Worm (Caenorhabditis elegans): ENCODE measurements around the gene F02H6.7.

Gene F02H6.7

ce11 chrIV:14249447-14249846 lies 21.5 kb upstream of the F02H6.7 start:
- TF ChIP-seq ceh-39 (tag; optimal IDR thresholded peaks at IDR 0.05) (no peak), M03D4.4 (tag; optimal IDR thresholded peaks at IDR 0.05) (no peak), nhr-237 (tag; optimal IDR thresholded peaks at IDR 0.05) (no peak), sem-2 (GFP tag; optimal IDR thresholded peaks at IDR 0.05) (no peak), ces-1 (GFP tag; optimal IDR thresholded peaks at IDR 0.05) (no peak), mep-1 (tag; optimal IDR thresholded peaks at IDR 0.05) (no peak), nhr-28 (tag; optimal IDR thresholded peaks at IDR 0.05) (no peak), elt-3 (tag; optimal IDR thresholded peaks at IDR 0.05) (no peak), flh-1 (GFP tag; optimal IDR thresholded peaks at IDR 0.05) (no peak), elt-1 (tag; optimal IDR thresholded peaks at IDR 0.05; ENCODE audit: borderline replicate concordance, insufficient read depth) (no peak), mls-2 (tag; optimal IDR thresholded peaks at IDR 0.05) (no peak), ztf-11 (tag; optimal IDR thresholded peaks at IDR 0.05) (no peak), unc-62 (GFP tag; optimal IDR thresholded peaks at IDR 0.05) (no peak), unc-39 (tag; optimal IDR thresholded peaks at IDR 0.05) (no peak), ceh-83 (GFP tag; optimal IDR thresholded peaks at IDR 0.05) (no peak), blmp-1 (tag; optimal IDR thresholded peaks at IDR 0.05) (no peak), ceh-43 (GFP tag; optimal IDR thresholded peaks at IDR 0.05) (no peak)

- TF ChIP-seq elt-3 (tag; optimal IDR thresholded peaks at IDR 0.05), result no peak
- no peak for TF ChIP-seq nhr-76 (tag; optimal IDR thresholded peaks at IDR 0.05)
- TF ChIP-seq mab-5 (tag; optimal IDR thresholded peaks at IDR 0.05), result no peak
- no peak for TF ChIP-seq zip-8 (tag; optimal IDR thresholded peaks at IDR 0.05)
- TF ChIP-seq sem-2 (GFP tag; optimal IDR thresholded peaks at IDR 0.05), result no peak
Observed at ce11 chrIV:14244357-14244756, 16.4 kb upstream of the F02H6.7 start, which contains the start of gene Y64G10A.2. Gene Y64G10A.2, minus strand, starts transcription at chrIV:14244457.

- TF ChIP-seq ceh-39 (tag; optimal IDR thresholded peaks at IDR 0.05) (no peak), pha-4 (tag; optimal IDR thresholded peaks at IDR 0.05) (no peak)
Observed at ce11 chrIV:14241382-14242122, 13.6 kb upstream of the F02H6.7 start, which contains the start of gene Y64G10A.10. Gene Y64G10A.10, minus strand, starts transcription at chrIV:14241432.

- no peak for TF ChIP-seq nhr-12 (tag; optimal IDR thresholded peaks at IDR 0.05)
- no peak for TF ChIP-seq unc-120 (tag; optimal IDR thresholded peaks at IDR 0.05; ENCODE audit: poor library complexity, severe bottlenecking)
- TF ChIP-seq zip-8 (tag; optimal IDR thresholded peaks at IDR 0.05), result no peak
- no peak for TF ChIP-seq elt-1 (tag; optimal IDR thresholded peaks at IDR 0.05; ENCODE audit: borderline replicate concordance, insufficient read depth)
- no peak for TF ChIP-seq sem-2 (GFP tag; optimal IDR thresholded peaks at IDR 0.05)
- no peak for TF ChIP-seq blmp-1 (tag; optimal IDR thresholded peaks at IDR 0.05)
- TF ChIP-seq flh-1 (GFP tag; optimal IDR thresholded peaks at IDR 0.05), result no peak
- TF ChIP-seq hlh-1 (tag; optimal IDR thresholded peaks at IDR 0.05), result no peak
- no peak for TF ChIP-seq unc-62 (GFP tag; optimal IDR thresholded peaks at IDR 0.05)
- TF ChIP-seq sptf-1 (tag; optimal IDR thresholded peaks at IDR 0.05), result no peak
- TF ChIP-seq ceh-39 (tag; optimal IDR thresholded peaks at IDR 0.05), result no peak
- TF ChIP-seq pha-4 (tag; optimal IDR thresholded peaks at IDR 0.05), result no peak
- TF ChIP-seq tbx-8 (GFP tag; optimal IDR thresholded peaks at IDR 0.05), result no peak
- TF ChIP-seq nhr-28 (tag; optimal IDR thresholded peaks at IDR 0.05), result no peak
- no peak for TF ChIP-seq mab-5 (tag; optimal IDR thresholded peaks at IDR 0.05)
- no peak for TF ChIP-seq lin-13 (tag; optimal IDR thresholded peaks at IDR 0.05)
- TF ChIP-seq cnd-1 (tag; optimal IDR thresholded peaks at IDR 0.05), result no peak
- no peak for TF ChIP-seq nhr-237 (tag; optimal IDR thresholded peaks at IDR 0.05)
- no peak for TF ChIP-seq ceh-43 (GFP tag; optimal IDR thresholded peaks at IDR 0.05)
- no peak for TF ChIP-seq nhr-2 (tag; optimal IDR thresholded peaks at IDR 0.05)
Observed at ce11 chrIV:14238976-14239375, 11.0 kb upstream of the F02H6.7 start, which contains the start of gene Y64G10A.1. Gene Y64G10A.1, minus strand, starts transcription at chrIV:14239076.

- TF ChIP-seq elt-1 (tag; optimal IDR thresholded peaks at IDR 0.05; ENCODE audit: borderline replicate concordance, insufficient read depth) (no peak), unc-120 (tag; optimal IDR thresholded peaks at IDR 0.05; ENCODE audit: poor library complexity, severe bottlenecking) (no peak), unc-62 (GFP tag; optimal IDR thresholded peaks at IDR 0.05) (no peak), snpc-4 (tag; optimal IDR thresholded peaks at IDR 0.05) (no peak), elt-3 (tag; optimal IDR thresholded peaks at IDR 0.05) (no peak), sptf-1 (tag; optimal IDR thresholded peaks at IDR 0.05) (no peak)
Observed at ce11 chrIV:14230799-14231198, 2.8 kb upstream of the F02H6.7 start, which contains the start of gene F02H6.6. Gene F02H6.6, minus strand, starts transcription at chrIV:14230899.
